Fruit fly (Drosophila melanogaster): ENCODE results near the gene kto.

dm6 chr3L:19807103-19807502, 29.3 kb upstream of the kto start, which contains the start of the genes CG14104 and Kap-alpha1:
- no peak for TF ChIP-seq Blimp-1 (GFP tag; optimal IDR thresholded peaks at IDR 0.05)
- TF ChIP-seq CG6276 (GFP tag; optimal IDR thresholded peaks at IDR 0.05), result no peak
- no peak for TF ChIP-seq dac (GFP tag; optimal IDR thresholded peaks at IDR 0.05)
- no peak for TF ChIP-seq CG16779 (tag; optimal IDR thresholded peaks at IDR 0.05)
- TF ChIP-seq dsx (GFP tag; optimal IDR thresholded peaks at IDR 0.05; ENCODE audit: poor library complexity, severe bottlenecking), result no peak
- no peak for TF ChIP-seq acj6 (GFP tag; optimal IDR thresholded peaks at IDR 0.05)
- no peak for TF ChIP-seq Hr38 (GFP tag; optimal IDR thresholded peaks at IDR 0.05)

Measured in whole organism, prepupa.